Fruit fly (Drosophila melanogaster) whole organism, embryonic: Measurements from ENCODE around the gene roq.

Experiments
- Antp ChIP-seq: fragments of 200-800 bp; sonication (Bioruptor generic); optimal IDR thresholded peaks from 3 replicates; lab custom pipeline; 2016; ENCODE audit warnings: missing biosample characterization, missing genetic modification characterization
- Asciz ChIP-seq: fragments of 200-800 bp; sonication (Bioruptor generic); optimal IDR thresholded peaks from 2 replicates; lab custom pipeline; 2017; ENCODE audit warnings: missing biosample characterization, mild to moderate bottlenecking, missing genetic modification characterization, missing genetic modification reagents
- Bteb2 ChIP-seq: fragments of 200-800 bp; sonication (Bioruptor generic); optimal IDR thresholded peaks from 2 replicates; lab custom pipeline; 2016; ENCODE audit warnings: missing biosample characterization, missing genetic modification characterization
- CG10959 ChIP-seq: fragments of 200-800 bp; sonication (Bioruptor generic); IDR thresholded peaks from 2 replicates; pipeline ENCODE4 v1.3.6; 2022; ENCODE audit warnings: missing biosample characterization, missing genetic modification characterization
- CG11398 ChIP-seq: fragments of 200-800 bp; sonication (Bioruptor generic); optimal IDR thresholded peaks from 2 replicates; lab custom pipeline; 2016; ENCODE audit warnings: missing biosample characterization, missing genetic modification characterization
- CG12391 ChIP-seq: fragments of 200-800 bp; sonication (Bioruptor generic); optimal IDR thresholded peaks from 3 replicates; lab custom pipeline; 2018; ENCODE audit warnings: missing biosample characterization, mild to moderate bottlenecking, missing genetic modification characterization, moderate library complexity
- CG14710 ChIP-seq: fragments of 200-800 bp; sonication (Bioruptor generic); optimal IDR thresholded peaks from 3 replicates; lab custom pipeline; 2019; ENCODE audit warnings: missing biosample characterization, mild to moderate bottlenecking, missing genetic modification characterization, moderate library complexity
- CG17186 ChIP-seq: fragments of 200-800 bp; sonication (Bioruptor generic); optimal IDR thresholded peaks from 3 replicates; lab custom pipeline; 2017; ENCODE audit warnings: missing biosample characterization, missing genetic modification reagents, missing genetic modification characterization
- CG30431 ChIP-seq: fragments of 200-800 bp; sonication (Bioruptor generic); optimal IDR thresholded peaks from 2 replicates; lab custom pipeline; 2017; ENCODE audit warnings: missing biosample characterization, missing genetic modification characterization
- CG31388 ChIP-seq: fragments of 200-800 bp; sonication (Bioruptor generic); optimal IDR thresholded peaks from 2 replicates; lab custom pipeline; 2016; ENCODE audit warnings: missing biosample characterization, missing genetic modification characterization
- CG32532 ChIP-seq: fragments of 200-800 bp; sonication (Bioruptor generic); IDR thresholded peaks from 2 replicates; pipeline ENCODE4 v1.3.6; 2022; ENCODE audit warnings: missing biosample characterization, missing genetic modification characterization
- CG32767 ChIP-seq: fragments of 200-800 bp; sonication (Bioruptor generic); IDR thresholded peaks from 2 replicates; pipeline ENCODE4 v1.3.6; 2022; ENCODE audit warnings: missing biosample characterization, missing genetic modification characterization
- CG3407 ChIP-seq: fragments of 200-800 bp; sonication (Bioruptor generic); optimal IDR thresholded peaks from 2 replicates; lab custom pipeline; 2018; ENCODE audit warnings: missing biosample characterization, mild to moderate bottlenecking, missing genetic modification characterization
- CG4617 ChIP-seq: fragments of 200-800 bp; sonication (Bioruptor generic); optimal IDR thresholded peaks from 3 replicates; lab custom pipeline; 2016; ENCODE audit warnings: missing biosample characterization, missing genetic modification characterization, borderline replicate concordance
- CG7357 ChIP-seq: fragments of 200-800 bp; sonication (Bioruptor generic); IDR thresholded peaks from 3 replicates; pipeline ENCODE4 v1.3.6; 2022; ENCODE audit warnings: missing biosample characterization, missing genetic modification characterization
- CG7786 ChIP-seq: fragments of 200-800 bp; sonication (Bioruptor generic); optimal IDR thresholded peaks from 2 replicates; lab custom pipeline; 2016; ENCODE audit warnings: missing biosample characterization, missing genetic modification characterization
- CG8388 ChIP-seq: fragments of 200-800 bp; sonication (Bioruptor generic); optimal IDR thresholded peaks from 2 replicates; lab custom pipeline; 2019; ENCODE audit warnings: missing biosample characterization, mild to moderate bottlenecking, missing genetic modification characterization, moderate library complexity
- CG8478 ChIP-seq: fragments of >200 bp; optimal IDR thresholded peaks from 2 replicates; lab custom pipeline; 2018
- CG9437 ChIP-seq: fragments of 200-800 bp; sonication (Bioruptor generic); optimal IDR thresholded peaks from 2 replicates; lab custom pipeline; 2018; ENCODE audit warnings: missing biosample characterization, mild to moderate bottlenecking, missing genetic modification characterization
- CG9797 ChIP-seq: fragments of 200-800 bp; sonication (Bioruptor generic); optimal IDR thresholded peaks from 3 replicates; lab custom pipeline; 2018; ENCODE audit warnings: missing biosample characterization, mild to moderate bottlenecking, missing genetic modification characterization
- CHES-1-like ChIP-seq: fragments of 200-800 bp; sonication (Bioruptor generic); optimal IDR thresholded peaks from 2 replicates; lab custom pipeline; 2016; ENCODE audit warnings: missing biosample characterization, missing genetic modification characterization
- CTCF ChIP-seq: fragments of 200-800 bp; sonication (Bioruptor generic); optimal IDR thresholded peaks from 2 replicates; lab custom pipeline; 2017; ENCODE audit warnings: missing biosample characterization, mild to moderate bottlenecking, missing genetic modification characterization, moderate library complexity
- Dbx ChIP-seq: fragments of 200-800 bp; sonication (Bioruptor generic); IDR thresholded peaks from 3 replicates; pipeline ENCODE4 v1.3.6; 2022; ENCODE audit warnings: missing biosample characterization, missing genetic modification characterization
- Deaf1 ChIP-seq: fragments of 200-800 bp; optimal IDR thresholded peaks from 3 replicates; lab custom pipeline; 2019; ENCODE audit warnings: missing biosample characterization, mild to moderate bottlenecking, missing genetic modification characterization, moderate library complexity
- E2f2 ChIP-seq: fragments of 200-800 bp; sonication (Bioruptor generic); IDR thresholded peaks from 2 replicates; pipeline ENCODE4 v1.3.6; 2022; ENCODE audit warnings: missing biosample characterization, missing genetic modification characterization
- Ets97D ChIP-seq: fragments of 200-800 bp; sonication (Bioruptor generic); optimal IDR thresholded peaks from 3 replicates; lab custom pipeline; 2016; ENCODE audit warnings: missing biosample characterization, missing genetic modification characterization
- HmgD ChIP-seq: fragments of 200-800 bp; sonication (Bioruptor generic); optimal IDR thresholded peaks from 3 replicates; lab custom pipeline; 2016; ENCODE audit warnings: missing biosample characterization, missing genetic modification characterization
- Lhr ChIP-seq: fragments of 200-800 bp; sonication (Bioruptor generic); optimal IDR thresholded peaks from 3 replicates; lab custom pipeline; 2017; ENCODE audit warnings: mild to moderate bottlenecking, missing biosample characterization, missing genetic modification reagents, missing genetic modification characterization
- Med ChIP-seq: fragments of 200-800 bp; sonication (Bioruptor generic); peaks from one replicate; lab custom pipeline; 2016; ENCODE audit warnings: missing biosample characterization, missing genetic modification characterization, mild to moderate bottlenecking, inconsistent platforms, moderate library complexity
- Meics ChIP-seq: fragments of 200-800 bp; sonication (Bioruptor generic); optimal IDR thresholded peaks from 2 replicates; lab custom pipeline; 2017; ENCODE audit warnings: missing biosample characterization, mild to moderate bottlenecking, missing genetic modification characterization
- Nf-YB ChIP-seq: fragments of 200-800 bp; sonication (Bioruptor generic); optimal IDR thresholded peaks from 3 replicates; lab custom pipeline; 2019; ENCODE audit warnings: missing biosample characterization, mild to moderate bottlenecking, missing genetic modification characterization, moderate library complexity
- Scr ChIP-seq: fragments of 200-800 bp; sonication (Bioruptor generic); IDR thresholded peaks from 2 replicates; pipeline ENCODE4 v1.3.6; 2022; ENCODE audit warnings: missing biosample characterization, missing genetic modification characterization; ENCODE audit not compliant: partially characterized antibody
- Sin3A ChIP-seq: fragments of >200 bp; optimal IDR thresholded peaks from 2 replicates; lab custom pipeline; 2018
- Stat92E ChIP-seq, 3 experiments: fragments of >200 bp in 2 of 3; fragments of 200-800 bp in 1 of 3; sonication (Bioruptor generic) in 1 of 3; optimal IDR thresholded peaks; 2 replicates each; lab custom pipeline; 2017 to 2019; ENCODE audit warnings: missing biosample characterization in 3 of 3, missing genetic modification characterization in 3 of 3, mild to moderate bottlenecking in 1 of 3, moderate library complexity in 1 of 3
- ac ChIP-seq: fragments of 200-800 bp; sonication (Bioruptor generic); optimal IDR thresholded peaks from 3 replicates; lab custom pipeline; 2017; ENCODE audit warnings: missing biosample characterization, mild to moderate bottlenecking, missing genetic modification characterization
- cad ChIP-seq: fragments of >200 bp; optimal IDR thresholded peaks from 2 replicates; lab custom pipeline; 2017; ENCODE audit warnings: missing biosample characterization, missing genetic modification characterization
- chif ChIP-seq, 2 experiments: fragments of 200-800 bp; sonication (Bioruptor generic); optimal IDR thresholded peaks; 3 replicates each; lab custom pipeline; 2016; ENCODE audit warnings: missing biosample characterization in 2 of 2, missing genetic modification characterization in 2 of 2
- dimm ChIP-seq: fragments of 200-800 bp; sonication (Bioruptor generic); IDR thresholded peaks from 2 replicates; pipeline ENCODE4 v1.3.6; 2022; ENCODE audit warnings: missing biosample characterization, missing genetic modification characterization
- dpn ChIP-seq, 2 experiments: fragments of 200-800 bp; sonication (Bioruptor generic); optimal IDR thresholded peaks; 3 replicates each; lab custom pipeline; 2016; ENCODE audit warnings: missing biosample characterization in 2 of 2, missing genetic modification characterization in 2 of 2
- dysf ChIP-seq: fragments of 200-800 bp; sonication (Bioruptor generic); IDR thresholded peaks from 3 replicates; pipeline ENCODE4 v1.3.6; 2022; ENCODE audit warnings: missing biosample characterization, missing genetic modification characterization
- gce ChIP-seq: fragments of 200-800 bp; sonication (Bioruptor generic); IDR thresholded peaks from 3 replicates; pipeline ENCODE4 v1.3.6; 2022; ENCODE audit warnings: missing biosample characterization, missing genetic modification characterization
- gfzf ChIP-seq: fragments of 200-800 bp; sonication (Bioruptor generic); optimal IDR thresholded peaks from 2 replicates; lab custom pipeline; 2016; ENCODE audit warnings: missing biosample characterization, mild to moderate bottlenecking, missing genetic modification characterization, moderate library complexity
- grn ChIP-seq: fragments of 200-800 bp; sonication (Bioruptor generic); optimal IDR thresholded peaks from 3 replicates; lab custom pipeline; 2017; ENCODE audit warnings: missing biosample characterization, missing genetic modification characterization
- lbe ChIP-seq: fragments of 200-800 bp; sonication (Bioruptor generic); optimal IDR thresholded peaks from 2 replicates; lab custom pipeline; 2016; ENCODE audit warnings: missing biosample characterization, mild to moderate bottlenecking, missing genetic modification characterization
- lilli ChIP-seq: fragments of 200-800 bp; sonication (Bioruptor generic); optimal IDR thresholded peaks from 3 replicates; lab custom pipeline; 2016; ENCODE audit warnings: missing biosample characterization, missing genetic modification characterization
- nmo ChIP-seq: fragments of 200-800 bp; sonication (Bioruptor generic); optimal IDR thresholded peaks from 2 replicates; lab custom pipeline; 2018; ENCODE audit warnings: missing biosample characterization, mild to moderate bottlenecking, missing genetic modification characterization, moderate library complexity
- nom ChIP-seq: fragments of 200-800 bp; sonication (Bioruptor generic); optimal IDR thresholded peaks from 2 replicates; lab custom pipeline; 2017; ENCODE audit warnings: missing biosample characterization, missing genetic modification characterization, mild to moderate bottlenecking, moderate library complexity, missing genetic modification reagents
- otp ChIP-seq: fragments of 200-800 bp; sonication (Bioruptor generic); IDR thresholded peaks from 3 replicates; pipeline ENCODE4, ENCODE4 v1.3.6; 2022; ENCODE audit warnings: missing biosample characterization, missing genetic modification characterization
- sens-2 ChIP-seq: fragments of 200-800 bp; sonication (Bioruptor generic); IDR thresholded peaks from 2 replicates; pipeline ENCODE4 v1.3.6; 2022; ENCODE audit warnings: missing biosample characterization, missing genetic modification characterization
- sisA ChIP-seq: fragments of 200-800 bp; sonication (Bioruptor generic); IDR thresholded peaks from 2 replicates; pipeline ENCODE4 v1.3.6; 2022; ENCODE audit warnings: missing biosample characterization, missing genetic modification characterization
- wek ChIP-seq: fragments of 200-800 bp; sonication (Bioruptor generic); optimal IDR thresholded peaks from 3 replicates; lab custom pipeline; 2018; ENCODE audit warnings: missing biosample characterization, mild to moderate bottlenecking, missing genetic modification characterization, moderate library complexity
- zen2 ChIP-seq: fragments of 200-800 bp; sonication (Bioruptor generic); IDR thresholded peaks from 3 replicates; pipeline ENCODE4 v1.3.6; 2022; ENCODE audit warnings: missing biosample characterization, missing genetic modification characterization; ENCODE audit not compliant: partially characterized antibody

The roq gene

DNA sequence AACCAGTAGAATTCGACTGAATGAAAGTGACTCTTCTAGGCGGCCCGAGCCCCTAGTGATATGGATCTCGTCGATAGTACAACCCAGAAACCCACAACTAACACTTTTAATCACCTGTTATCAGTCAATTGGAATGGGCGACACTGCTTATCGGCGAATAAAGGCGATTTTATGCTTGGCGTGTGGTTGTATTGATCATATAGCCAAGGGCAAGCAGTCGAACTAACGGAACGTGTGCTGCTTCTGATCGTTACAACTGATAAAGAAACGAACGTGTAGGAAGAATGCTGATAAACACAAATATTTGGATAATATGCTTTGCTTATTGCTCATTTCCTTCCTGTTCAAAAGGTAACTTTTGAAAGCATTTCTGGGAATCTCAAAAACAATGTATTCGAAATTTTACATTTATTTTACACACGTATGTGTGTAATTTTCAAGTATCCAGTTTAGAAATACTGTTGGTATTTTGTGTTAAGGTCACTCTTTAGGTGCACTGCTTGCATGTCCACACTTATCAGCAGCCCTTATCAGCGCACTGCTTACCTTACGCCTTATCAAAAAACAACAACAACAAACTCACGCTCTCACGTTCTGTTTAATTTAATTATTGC lies 2.9 kb upstream of the roq start, which contains the start of gene Agpat4 (continued):
- TF ChIP-seq chif (GFP tag; optimal IDR thresholded peaks at IDR 0.05; lab: Kevin White, UChicago), result no peak
- TF ChIP-seq CHES-1-like, result peak; percentile 4
- TF ChIP-seq CG14710 (tag; lab: Kevin White, UChicago), result peak; percentile 26
- TF ChIP-seq Sin3A (lab: Kevin White, UChicago), result peak; percentile 31
- no peak for TF ChIP-seq ac
- peak; percentile 68 for TF ChIP-seq CTCF
- TF ChIP-seq CG32532 (GFP tag; lab: Robert Waterston, UW), result peak; percentile 32; the same call in 1 of the 2 replicates
- TF ChIP-seq cad, result no peak
- peak; percentile 89 for TF ChIP-seq wek (GFP tag; lab: Kevin White, UChicago)
- TF ChIP-seq Meics (GFP tag; lab: Kevin White, UChicago), result no peak
- no peak for TF ChIP-seq CG11398 (GFP tag; lab: Kevin White, UChicago)
- TF ChIP-seq lilli, result no peak
- TF ChIP-seq Nf-YB (GFP tag; lab: Kevin White, UChicago), result no peak
- no peak for TF ChIP-seq CG30431 (GFP tag; lab: Kevin White, UChicago)
- no peak for TF ChIP-seq dysf (GFP tag; lab: Robert Waterston, UW)
- TF ChIP-seq HmgD (GFP tag; lab: Kevin White, UChicago), result peak; percentile 60
- no peak for TF ChIP-seq CG3407 (GFP tag; lab: Kevin White, UChicago)
- peak; percentile 51 for TF ChIP-seq CG9437
- no peak for TF ChIP-seq gce (GFP tag; lab: Robert Waterston, UW)
- TF ChIP-seq zen2 (GFP tag; lab: Robert Waterston, UW), result no peak
- no peak for TF ChIP-seq Antp (GFP tag; lab: Kevin White, UChicago)
- peak; percentile 46 for TF ChIP-seq Ets97D
- TF ChIP-seq sens-2, result no peak
- no peak for TF ChIP-seq CG7357 (GFP tag; lab: Robert Waterston, UW)
- peak; percentile 91 for TF ChIP-seq CG8478 (lab: Kevin White, UChicago)
- peak; percentile 32 for TF ChIP-seq Scr (GFP tag; lab: Robert Waterston, UW)
- TF ChIP-seq CG8388 (GFP tag; lab: Kevin White, UChicago), result no peak
- TF ChIP-seq sisA, result no peak
- peak; percentile 35 for TF ChIP-seq E2f2 (GFP tag; lab: Robert Waterston, UW)
- no peak for TF ChIP-seq dpn (GFP tag; optimal IDR thresholded peaks at IDR 0.05; lab: Kevin White, UChicago)
- TF ChIP-seq CG10959 (GFP tag; lab: Robert Waterston, UW), result no peak
- TF ChIP-seq Lhr (GFP tag; lab: Kevin White, UChicago), result peak; percentile 82
- TF ChIP-seq dimm (GFP tag; lab: Robert Waterston, UW), result no peak
- TF ChIP-seq CG12391 (tag; lab: Kevin White, UChicago), result no peak
- no peak for TF ChIP-seq CG32767 (GFP tag; lab: Robert Waterston, UW)
- TF ChIP-seq otp (GFP tag; lab: Robert Waterston, UW), result no peak
- no peak for TF ChIP-seq CG17186 (GFP tag; lab: Kevin White, UChicago)
- 0 out of 3 replicates have a peak, but pooled peaks have one; percentile 3 for TF ChIP-seq Dbx (GFP tag; lab: Robert Waterston, UW)
- TF ChIP-seq CG31388 (GFP tag; lab: Kevin White, UChicago), result no peak
- TF ChIP-seq grn (GFP tag; lab: Kevin White, UChicago), result peak; percentile 100
- TF ChIP-seq Bteb2 (GFP tag; lab: Kevin White, UChicago), result no peak
- TF ChIP-seq nmo (GFP tag; lab: Kevin White, UChicago), result peak; percentile 61
- TF ChIP-seq lbe, result no peak
- TF ChIP-seq Stat92E (GFP tag; optimal IDR thresholded peaks at IDR 0.05; lab: Kevin White, UChicago), result no peak
- peak; percentile 67 for TF ChIP-seq Deaf1 (tag; lab: Kevin White, UChicago)
- no peak for TF ChIP-seq nom (GFP tag; lab: Kevin White, UChicago)
- TF ChIP-seq Asciz (GFP tag; lab: Kevin White, UChicago), result no peak
- peak; percentile 26 for TF ChIP-seq CG4617 (GFP tag; lab: Kevin White, UChicago)
- TF ChIP-seq CG7786, result no peak
- peak; percentile 2 for TF ChIP-seq Med (GFP tag; lab: Kevin White, UChicago)
- peak; percentile 87 for TF ChIP-seq gfzf (GFP tag; lab: Kevin White, UChicago)
- TF ChIP-seq CG9797 (GFP tag; lab: Kevin White, UChicago), result peak; percentile 62
